Worm (Caenorhabditis elegans): Measurements from ENCODE around the gene M151.2.

ce11 chrII:3680366-3680765, 49.5 kb downstream of the M151.2 start:
- TF ChIP-seq flt-1 (GFP tag; IDR thresholded peaks at IDR 0.05): no peak
- no peak for TF ChIP-seq ets-7 (tag; optimal IDR thresholded peaks at IDR 0.05)

Measured in whole organism, early embryonic.